Worm (Caenorhabditis elegans) whole organism, dauer: ENCODE results near the gene C26E6.1.
"Not testable (repeated sequence)": the region's sequence is repeated elsewhere in the genome, so short reads cannot be mapped to it uniquely, and the experiment has no call there.

Source experiments
- unc-62 ChIP-seq: sonication (generic microtip); optimal IDR thresholded peaks from 2 replicates; lab custom pipeline; 2017; ENCODE audit warnings: missing biosample characterization, missing genetic modification reagents, missing genetic modification characterization

The C26E6.1 gene

ce11 chrIII:4937022-4937421 lies 19.6 kb upstream of the C26E6.1 start, which contains the start of gene fsn-1:
Gene fsn-1 (plus strand): TSS chrIII:4937322.
- no peak for TF ChIP-seq unc-62 (GFP tag; lab: Kevin White, UChicago)

DNA sequence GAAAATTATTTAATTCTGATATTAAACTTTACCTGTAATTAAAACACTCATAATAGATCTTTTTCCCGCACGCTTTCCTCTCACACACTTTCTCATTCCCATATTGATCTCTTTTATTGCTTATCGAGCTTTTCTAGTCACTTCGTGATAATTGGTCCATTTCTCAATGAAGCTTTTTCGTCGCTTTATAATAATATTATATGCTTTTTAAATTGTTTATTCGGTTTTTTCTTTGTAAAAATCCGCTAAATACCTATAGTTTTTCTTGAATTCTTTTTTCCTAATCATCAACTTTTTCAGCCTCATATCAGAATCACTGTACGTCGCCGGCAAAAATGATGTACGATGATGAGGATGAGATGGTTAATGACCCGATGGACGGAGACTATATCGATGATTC lies 17.4 kb upstream of the C26E6.1 start, which contains the start of gene rpb-2:
rpb-2 (plus strand) TSS at position 301 of the 400 bp plus-strand sequence.
- TF ChIP-seq unc-62 (GFP tag; lab: Kevin White, UChicago) = no peak

DNA sequence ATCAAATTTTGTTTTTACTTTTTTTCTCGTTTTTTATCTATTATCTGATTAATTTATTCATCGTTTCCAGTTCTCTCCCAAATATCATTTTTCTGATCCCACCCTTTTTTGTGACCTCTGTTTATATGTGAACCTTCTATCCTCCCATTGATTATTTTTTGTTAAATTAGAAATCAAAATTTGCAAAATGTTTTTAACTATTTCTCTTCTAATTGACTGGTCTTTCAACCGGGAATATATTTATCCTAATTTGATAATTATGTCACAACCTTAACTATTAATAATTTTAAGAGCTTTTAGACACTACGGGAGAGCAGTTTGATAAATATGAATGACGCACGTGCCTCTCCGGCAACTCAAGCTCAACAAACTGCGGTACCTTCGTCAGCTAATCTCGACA lies 12.5 kb upstream of the C26E6.1 start, which contains the start of gene ntl-9:
ntl-9 (plus strand) TSS at position 301 of the 400 bp plus-strand sequence.
- no peak for TF ChIP-seq unc-62 (GFP tag; lab: Kevin White, UChicago)

DNA sequence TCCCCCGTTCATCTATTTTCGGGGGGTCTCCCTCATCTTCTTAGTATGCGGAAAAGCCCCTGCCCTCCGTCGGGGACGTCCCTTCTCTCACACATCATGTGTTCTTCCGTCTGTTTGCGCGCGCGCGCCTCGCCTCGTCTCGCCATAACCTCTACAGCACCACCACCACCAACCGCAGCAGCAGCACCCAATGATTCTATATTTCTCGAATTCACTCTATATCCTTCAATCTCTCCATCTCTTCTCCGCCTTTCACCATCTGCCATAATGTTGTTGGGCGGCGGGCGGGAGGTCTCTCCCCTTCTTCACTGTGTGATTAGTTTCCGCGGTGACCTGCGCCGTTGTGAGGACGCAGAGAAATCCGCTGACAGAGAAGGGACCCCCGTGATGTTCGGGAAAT lies 9.3 kb upstream of the C26E6.1 start:
- no peak for TF ChIP-seq unc-62 (GFP tag; lab: Kevin White, UChicago)

- TF ChIP-seq unc-62 (GFP tag; lab: Kevin White, UChicago) = no peak
Measured at ce11 chrIII:4948631-4949030, 8.0 kb upstream of the C26E6.1 start.

- TF ChIP-seq unc-62 (GFP tag; lab: Kevin White, UChicago) = no peak
Measured at ce11 chrIII:4950345-4950744, 6.3 kb upstream of the C26E6.1 start.

ce11 chrIII:4951210-4951609 lies 5.5 kb upstream of the C26E6.1 start:
- TF ChIP-seq unc-62 (GFP tag; lab: Kevin White, UChicago) = no peak

DNA sequence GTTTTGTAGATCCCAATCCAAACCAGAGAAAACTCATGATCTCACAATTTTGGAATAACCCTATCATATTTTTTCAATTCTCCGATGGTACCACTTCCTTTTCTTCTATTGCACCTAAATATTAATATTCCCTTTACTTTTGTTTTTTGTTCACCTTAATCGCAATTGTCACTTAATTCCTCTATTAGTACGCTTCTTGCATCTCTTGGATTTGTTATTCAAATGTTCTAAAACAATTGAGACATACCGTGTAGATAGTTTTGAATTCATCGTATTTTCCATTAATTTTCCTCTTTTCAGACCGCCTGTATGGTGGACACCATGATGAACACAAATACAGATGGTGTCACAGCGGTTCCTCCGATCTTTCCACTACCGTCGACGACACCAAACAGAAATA lies 4.8 kb upstream of the C26E6.1 start, which contains the start of gene flh-2:
flh-2 (plus strand) TSS at position 301 of the 400 bp plus-strand sequence.
- no peak for TF ChIP-seq unc-62 (GFP tag; lab: Kevin White, UChicago)

DNA sequence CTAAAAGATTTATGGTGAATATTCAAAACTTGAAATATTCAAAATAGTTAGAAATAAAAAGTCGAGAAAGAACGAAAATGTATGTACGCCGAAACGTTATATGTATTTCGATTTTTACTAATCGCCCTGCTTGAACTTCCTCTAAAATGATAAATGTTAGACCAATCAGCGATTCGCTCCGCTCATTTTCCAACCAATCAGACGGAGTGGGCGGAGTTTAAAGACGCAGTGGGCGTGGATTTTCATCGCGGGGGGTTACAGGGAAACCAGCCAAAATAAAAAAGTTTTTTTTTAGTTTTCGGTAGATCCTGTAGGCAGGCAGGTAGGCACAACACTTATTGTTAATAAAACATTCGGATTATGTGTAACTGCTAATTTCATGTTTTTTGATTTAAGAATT lies 3.7 kb upstream of the C26E6.1 start:
- no peak for TF ChIP-seq unc-62 (GFP tag; lab: Kevin White, UChicago)

DNA sequence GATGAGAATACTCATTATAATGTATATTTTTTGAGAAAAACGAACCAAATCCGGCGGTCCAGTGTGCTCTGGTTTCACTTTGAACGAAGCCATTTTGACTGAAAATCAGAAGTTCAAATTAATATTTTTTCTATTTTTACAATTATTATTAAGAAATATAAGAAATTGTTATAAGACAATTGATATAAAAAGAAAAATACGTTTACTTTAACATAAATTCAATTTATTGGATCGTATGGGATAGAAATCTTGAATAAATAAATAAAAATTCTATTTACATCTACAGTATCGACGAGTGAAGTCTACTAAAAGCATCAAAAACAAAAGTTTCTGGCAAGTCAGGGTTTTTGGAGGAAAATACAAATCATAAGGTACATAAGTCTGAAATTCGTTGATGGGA lies 3.5 kb downstream of the C26E6.1 start, which contains the start of gene C27F2.4:
C27F2.4 (minus strand) TSS at position 101 of the 400 bp plus-strand sequence.
- TF ChIP-seq unc-62 (GFP tag; lab: Kevin White, UChicago) = no peak

DNA sequence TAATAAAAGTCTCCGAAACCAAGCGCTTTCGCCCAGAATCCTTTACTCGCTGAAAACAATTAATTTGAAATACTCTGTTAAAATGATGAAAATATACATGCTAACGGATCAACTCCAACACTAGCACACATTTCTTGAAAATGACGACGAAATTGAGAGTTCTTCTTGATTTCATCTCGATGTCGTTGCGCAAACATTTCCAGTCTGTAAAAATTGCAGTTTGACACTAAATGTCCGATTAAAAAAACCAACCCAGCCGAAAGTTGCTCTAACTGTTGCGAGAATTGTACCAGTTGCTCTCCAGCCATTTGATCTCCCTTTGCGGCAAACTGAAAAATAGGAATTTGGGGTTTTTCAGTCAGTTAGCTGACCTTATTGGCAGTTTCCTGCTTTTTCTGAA lies 4.6 kb downstream of the C26E6.1 start:
- TF ChIP-seq unc-62 (GFP tag; lab: Kevin White, UChicago) = no peak

ce11 chrIII:4962393-4962792 lies 5.7 kb downstream of the C26E6.1 start, which contains the start of gene vps-22:
Gene vps-22 (minus strand): TSS chrIII:4962493.
- no peak for TF ChIP-seq unc-62 (GFP tag; lab: Kevin White, UChicago)

DNA sequence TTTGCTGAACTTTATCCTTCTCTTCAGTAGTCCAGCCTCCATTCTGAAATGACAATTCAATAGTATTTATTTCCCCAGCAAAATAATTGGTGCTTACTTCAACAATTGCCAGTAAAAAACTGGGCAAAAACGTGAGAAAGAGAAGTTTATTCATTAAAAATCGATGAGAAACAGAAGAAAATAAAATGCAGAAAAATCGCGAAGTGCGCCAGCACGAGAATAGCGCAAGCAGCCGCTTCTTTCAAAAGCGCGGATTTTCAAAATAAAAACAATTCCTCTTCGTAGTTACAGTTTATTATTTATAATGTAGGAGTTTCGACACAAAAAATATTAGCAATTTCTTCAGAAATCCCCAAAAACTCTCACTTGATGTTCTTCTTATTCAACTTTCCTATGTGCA lies 6.2 kb downstream of the C26E6.1 start, which contains the start of gene C27F2.9:
C27F2.9 (minus strand) TSS at position 159 of the 400 bp plus-strand sequence.
- TF ChIP-seq unc-62 (GFP tag; lab: Kevin White, UChicago) = no peak

DNA sequence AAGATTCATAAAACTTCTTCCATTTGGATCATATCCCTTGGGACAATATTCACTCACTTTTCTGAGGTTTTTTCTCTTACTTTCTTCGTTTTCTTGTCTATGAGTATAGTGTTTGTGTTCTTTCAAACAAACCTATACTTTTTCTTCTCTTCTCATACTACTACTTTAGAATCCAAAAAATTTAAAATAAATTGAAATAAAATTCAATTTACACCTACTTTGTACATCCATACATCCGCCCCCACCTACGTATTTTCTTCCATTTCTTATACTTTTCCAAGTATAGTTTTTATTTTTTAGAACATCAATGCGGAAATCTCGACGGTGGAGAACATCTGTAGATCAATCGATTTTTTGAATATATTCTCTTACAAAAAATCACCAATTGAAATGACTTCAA lies 8.6 kb downstream of the C26E6.1 start, which contains the start of gene nca-2:
nca-2 (plus strand) TSS at position 301 of the 400 bp plus-strand sequence.
- no peak for TF ChIP-seq unc-62 (GFP tag; lab: Kevin White, UChicago)

DNA sequence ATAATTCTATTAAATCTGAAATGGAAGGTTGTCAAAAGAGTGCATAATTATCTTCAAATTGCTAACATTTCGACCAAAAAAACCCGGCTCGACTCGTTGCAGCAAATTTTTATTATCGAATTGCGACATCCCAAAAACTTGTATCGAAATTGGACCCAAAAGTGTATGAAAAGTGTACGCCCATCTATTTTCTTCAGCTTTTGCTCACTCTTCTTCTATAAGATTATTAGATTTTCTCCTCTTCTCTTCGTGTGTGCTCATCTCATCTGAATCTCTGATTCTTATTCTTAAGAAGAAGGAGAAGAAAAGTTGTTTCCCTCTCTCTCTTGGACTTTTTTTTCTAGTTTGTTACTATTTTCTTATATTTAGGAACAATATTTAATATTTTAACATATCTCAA lies 10.6 kb downstream of the C26E6.1 start:
- no peak for TF ChIP-seq unc-62 (GFP tag; lab: Kevin White, UChicago)

ce11 chrIII:4968146-4968545 lies 11.5 kb downstream of the C26E6.1 start:
- TF ChIP-seq unc-62 (GFP tag; lab: Kevin White, UChicago) = no peak

- not testable (repeated sequence) for TF ChIP-seq unc-62 (GFP tag; lab: Kevin White, UChicago)
Measured at ce11 chrIII:4980367-4980766, 23.7 kb downstream of the C26E6.1 start, which contains the start of gene C27F2.6. Gene C27F2.6 (minus strand): TSS chrIII:4980467.
